Fruit fly (Drosophila melanogaster) whole organism, embryonic: Measurements from ENCODE around the gene Sec24CD.

ENCODE experiments used
- Ada2b ChIP-seq: fragments of 200-800 bp; sonication (Bioruptor generic); IDR thresholded peaks from 2 replicates; pipeline ENCODE4 v1.3.6; 2022; ENCODE audit warnings: missing biosample characterization, missing genetic modification characterization
- CG10431 ChIP-seq: fragments of 200-800 bp; sonication (Bioruptor generic); optimal IDR thresholded peaks from 3 replicates; lab custom pipeline; 2018; ENCODE audit warnings: missing biosample characterization, mild to moderate bottlenecking, missing genetic modification characterization
- CG10543 ChIP-seq: fragments of 200-800 bp; sonication (Bioruptor generic); optimal IDR thresholded peaks from 3 replicates; lab custom pipeline; 2017; ENCODE audit warnings: missing biosample characterization, mild to moderate bottlenecking, missing genetic modification characterization, moderate library complexity
- CG10565 ChIP-seq: fragments of 200-800 bp; sonication (Bioruptor generic); optimal IDR thresholded peaks from 3 replicates; lab custom pipeline; 2016; ENCODE audit warnings: missing biosample characterization, mild to moderate bottlenecking, missing genetic modification characterization
- CG12744 ChIP-seq: fragments of 200-800 bp; sonication (Bioruptor generic); optimal IDR thresholded peaks from 2 replicates; lab custom pipeline; 2016; ENCODE audit warnings: missing biosample characterization, missing genetic modification characterization
- CG14050 ChIP-seq: fragments of 200-800 bp; sonication (Bioruptor generic); IDR thresholded peaks from 3 replicates; pipeline ENCODE4 v1.3.6; 2022; ENCODE audit warnings: missing biosample characterization, missing genetic modification characterization
- CG16813 ChIP-seq: fragments of 200-800 bp; sonication (Bioruptor generic); IDR thresholded peaks from 3 replicates; pipeline ENCODE4 v1.3.6; 2022; ENCODE audit warnings: missing biosample characterization, missing genetic modification characterization; ENCODE audit not compliant: partially characterized antibody
- CG1832 ChIP-seq: fragments of 200-800 bp; sonication (Bioruptor generic); optimal IDR thresholded peaks from 2 replicates; lab custom pipeline; 2017; ENCODE audit warnings: missing biosample characterization, mild to moderate bottlenecking, missing genetic modification characterization, inconsistent platforms
- CG18764 ChIP-seq: fragments of 200-800 bp; sonication (Bioruptor generic); optimal IDR thresholded peaks from 3 replicates; lab custom pipeline; 2016; ENCODE audit warnings: missing biosample characterization, missing genetic modification characterization
- CG3847 ChIP-seq: fragments of 200-800 bp; sonication (Bioruptor generic); IDR thresholded peaks from 2 replicates; pipeline ENCODE4 v1.3.6; 2022; ENCODE audit warnings: missing biosample characterization, missing genetic modification characterization
- CG4404 ChIP-seq: fragments of 200-800 bp; sonication (Bioruptor generic); IDR thresholded peaks from 2 replicates; pipeline ENCODE4 v1.3.6; 2022; ENCODE audit warnings: missing biosample characterization, missing genetic modification characterization
- CG4707 ChIP-seq: fragments of 200-800 bp; sonication (Bioruptor generic); optimal IDR thresholded peaks from 2 replicates; lab custom pipeline; 2018; ENCODE audit warnings: missing biosample characterization, mild to moderate bottlenecking, missing genetic modification characterization, moderate library complexity
- CG5245 ChIP-seq: fragments of 200-800 bp; sonication (Bioruptor generic); optimal IDR thresholded peaks from 3 replicates; lab custom pipeline; 2016; ENCODE audit warnings: missing biosample characterization, missing genetic modification characterization
- CG6254 ChIP-seq: fragments of 200-800 bp; sonication (Bioruptor generic); optimal IDR thresholded peaks from 3 replicates; lab custom pipeline; 2017; ENCODE audit warnings: mild to moderate bottlenecking, missing biosample characterization, missing genetic modification reagents, missing genetic modification characterization
- CG6654 ChIP-seq: fragments of 200-800 bp; sonication (Bioruptor generic); optimal IDR thresholded peaks from 2 replicates; lab custom pipeline; 2017; ENCODE audit warnings: missing biosample characterization, mild to moderate bottlenecking, missing genetic modification characterization
- CG6683 ChIP-seq: fragments of 200-800 bp; sonication (Bioruptor generic); optimal IDR thresholded peaks from 2 replicates; lab custom pipeline; 2017; ENCODE audit warnings: missing biosample characterization, mild to moderate bottlenecking, missing genetic modification characterization, missing genetic modification reagents
- CG7745 ChIP-seq: fragments of 200-800 bp; sonication (Bioruptor generic); optimal IDR thresholded peaks from 2 replicates; lab custom pipeline; 2018; ENCODE audit warnings: missing biosample characterization, mild to moderate bottlenecking, missing genetic modification characterization, moderate library complexity
- CoRest ChIP-seq: fragments of 200-800 bp; sonication (Bioruptor generic); optimal IDR thresholded peaks from 3 replicates; lab custom pipeline; 2018; ENCODE audit warnings: missing biosample characterization, mild to moderate bottlenecking, missing genetic modification characterization, moderate library complexity
- D ChIP-seq, 2 experiments: fragments of 200-800 bp in 1 of 2; fragments of >200 bp in 1 of 2; sonication (Bioruptor generic) in 1 of 2; optimal IDR thresholded peaks; 2 replicates in 1 of 2; 3 replicates in 1 of 2; lab custom pipeline; 2017; ENCODE audit warnings: mild to moderate bottlenecking in 1 of 2, missing biosample characterization in 1 of 2, missing genetic modification characterization in 1 of 2, missing genetic modification reagents in 1 of 2
- Dll ChIP-seq: fragments of 200-800 bp; sonication (Bioruptor generic); IDR thresholded peaks from 4 replicates; pipeline ENCODE4 v1.3.6; 2022; ENCODE audit warnings: missing biosample characterization, missing genetic modification characterization; ENCODE audit not compliant: partially characterized antibody
- E2f1 ChIP-seq: fragments of 200-800 bp; sonication (Bioruptor generic); IDR thresholded peaks from 2 replicates; pipeline ENCODE4 v1.3.6; 2022; ENCODE audit warnings: missing biosample characterization, missing genetic modification characterization
- Eip74EF ChIP-seq, 2 experiments: fragments of 200-800 bp in 1 of 2; fragments of >200 bp in 1 of 2; sonication (Bioruptor generic) in 1 of 2; optimal IDR thresholded peaks; 2 replicates each; lab custom pipeline; 2017 to 2019; ENCODE audit warnings: missing biosample characterization in 2 of 2, missing genetic modification characterization in 2 of 2, mild to moderate bottlenecking in 1 of 2, moderate library complexity in 1 of 2
- Fer1 ChIP-seq: fragments of 200-800 bp; sonication (Bioruptor generic); optimal IDR thresholded peaks from 2 replicates; lab custom pipeline; 2017; ENCODE audit warnings: missing biosample characterization, mild to moderate bottlenecking, missing genetic modification characterization
- MTF-1 ChIP-seq: fragments of 200-800 bp; sonication (Bioruptor generic); optimal IDR thresholded peaks from 2 replicates; lab custom pipeline; 2018; ENCODE audit warnings: missing biosample characterization, mild to moderate bottlenecking, missing genetic modification characterization, borderline replicate concordance
- Max ChIP-seq: fragments of 200-800 bp; sonication (Bioruptor generic); optimal IDR thresholded peaks from 2 replicates; lab custom pipeline; 2016; ENCODE audit warnings: missing biosample characterization, mild to moderate bottlenecking, missing genetic modification characterization
- NFAT ChIP-seq: fragments of 200-800 bp; sonication (Bioruptor generic); IDR thresholded peaks from 2 replicates; pipeline ENCODE4 v1.3.6; 2022; ENCODE audit warnings: missing biosample characterization, missing genetic modification characterization
- Nf-YB ChIP-seq: fragments of 200-800 bp; sonication (Bioruptor generic); optimal IDR thresholded peaks from 3 replicates; lab custom pipeline; 2019; ENCODE audit warnings: missing biosample characterization, mild to moderate bottlenecking, missing genetic modification characterization, moderate library complexity
- Oaz ChIP-seq: fragments of 200-800 bp; sonication (Bioruptor generic); IDR thresholded peaks from 2 replicates; pipeline ENCODE4 v1.3.6; 2022; ENCODE audit warnings: missing biosample characterization, missing genetic modification characterization
- PHDP ChIP-seq: fragments of 200-800 bp; sonication (Bioruptor generic); optimal IDR thresholded peaks from 3 replicates; lab custom pipeline; 2018; ENCODE audit warnings: missing biosample characterization, mild to moderate bottlenecking, missing genetic modification characterization, moderate library complexity
- Rfx ChIP-seq: fragments of 200-800 bp; sonication (Bioruptor generic); IDR thresholded peaks from 2 replicates; pipeline ENCODE4 v1.3.6; 2022; ENCODE audit warnings: missing biosample characterization, missing genetic modification characterization
- Rx ChIP-seq: fragments of 200-800 bp; sonication (Bioruptor generic); IDR thresholded peaks from 2 replicates; pipeline ENCODE4 v1.3.6; 2022; ENCODE audit warnings: missing biosample characterization, missing genetic modification characterization
- Ssrp ChIP-seq: fragments of 200-800 bp; sonication (Bioruptor generic); optimal IDR thresholded peaks from 2 replicates; lab custom pipeline; 2018; ENCODE audit warnings: missing biosample characterization, mild to moderate bottlenecking, missing genetic modification characterization, moderate library complexity
- abd-A ChIP-seq: fragments of 200-800 bp; sonication (Bioruptor generic); optimal IDR thresholded peaks from 3 replicates; lab custom pipeline; 2019; ENCODE audit warnings: missing biosample characterization, mild to moderate bottlenecking, missing genetic modification characterization, moderate library complexity
- ash1 ChIP-seq: fragments of 200-800 bp; sonication (Bioruptor generic); optimal IDR thresholded peaks from 2 replicates; lab custom pipeline; 2018; ENCODE audit warnings: missing biosample characterization, mild to moderate bottlenecking, missing genetic modification characterization
- dimm ChIP-seq: fragments of 200-800 bp; sonication (Bioruptor generic); IDR thresholded peaks from 2 replicates; pipeline ENCODE4 v1.3.6; 2022; ENCODE audit warnings: missing biosample characterization, missing genetic modification characterization
- fu2 ChIP-seq: fragments of 200-800 bp; sonication (Bioruptor generic); optimal IDR thresholded peaks from 2 replicates; lab custom pipeline; 2016; ENCODE audit warnings: missing biosample characterization, missing genetic modification characterization
- gem ChIP-seq: fragments of 200-800 bp; sonication (Bioruptor generic); optimal IDR thresholded peaks from 2 replicates; lab custom pipeline; 2019; ENCODE audit warnings: missing biosample characterization, mild to moderate bottlenecking, missing genetic modification characterization, moderate library complexity
- grau ChIP-seq: fragments of 200-800 bp; optimal IDR thresholded peaks from 3 replicates; lab custom pipeline; 2019; ENCODE audit warnings: missing biosample characterization, mild to moderate bottlenecking, missing genetic modification characterization, moderate library complexity
- lilli ChIP-seq: fragments of 200-800 bp; sonication (Bioruptor generic); optimal IDR thresholded peaks from 3 replicates; lab custom pipeline; 2016; ENCODE audit warnings: missing biosample characterization, missing genetic modification characterization
- nerfin-1 ChIP-seq: fragments of 200-800 bp; sonication (Bioruptor generic); optimal IDR thresholded peaks from 3 replicates; lab custom pipeline; 2019; ENCODE audit warnings: missing biosample characterization, mild to moderate bottlenecking, missing genetic modification characterization, moderate library complexity
- odd ChIP-seq: fragments of 200-800 bp; sonication (Bioruptor generic); optimal IDR thresholded peaks from 2 replicates; lab custom pipeline; 2017; ENCODE audit warnings: missing biosample characterization, mild to moderate bottlenecking, missing genetic modification characterization
- ranshi ChIP-seq: fragments of 200-800 bp; sonication (Bioruptor generic); IDR thresholded peaks from 2 replicates; pipeline ENCODE4 v1.3.6; 2022; ENCODE audit warnings: missing biosample characterization, missing genetic modification characterization
- salm ChIP-seq: fragments of 200-800 bp; sonication (Bioruptor generic); optimal IDR thresholded peaks from 2 replicates; lab custom pipeline; 2018; ENCODE audit warnings: missing biosample characterization, mild to moderate bottlenecking, missing genetic modification characterization
- sd ChIP-seq: fragments of 200-800 bp; sonication (Bioruptor generic); optimal IDR thresholded peaks from 3 replicates; lab custom pipeline; 2018; ENCODE audit warnings: missing biosample characterization, mild to moderate bottlenecking, missing genetic modification characterization, moderate library complexity
- z ChIP-seq: fragments of 200-800 bp; sonication (Bioruptor generic); IDR thresholded peaks from 3 replicates; pipeline ENCODE4 v1.3.6; 2022; ENCODE audit warnings: missing biosample characterization, missing genetic modification characterization

Gene Sec24CD

DNA sequence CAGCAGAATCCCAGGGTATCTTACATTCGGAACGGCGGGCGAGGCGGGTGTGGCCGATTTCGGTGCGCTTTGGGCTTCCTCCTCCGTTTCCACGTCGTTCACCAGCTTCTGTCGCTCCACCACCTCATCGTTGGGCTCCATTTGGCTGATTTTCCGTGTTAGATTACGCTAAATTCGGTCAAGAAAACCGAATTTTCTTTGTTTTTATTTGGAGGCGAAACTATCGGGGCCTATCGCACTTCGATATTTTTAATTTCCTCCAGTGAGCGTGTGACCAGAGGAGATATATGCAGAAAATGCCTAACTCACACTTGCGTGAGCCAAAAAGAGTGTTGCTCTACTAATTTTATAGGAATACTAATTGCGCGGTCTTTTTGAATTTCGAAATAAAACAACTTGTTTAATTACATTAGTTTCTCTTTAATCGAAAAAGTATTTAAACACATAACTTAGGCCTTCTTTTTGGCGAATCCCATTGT lies 44.5 kb downstream of the Sec24CD start, which contains the start of gene CG10874 (continued):
- TF ChIP-seq Ada2b (GFP tag; lab: Robert Waterston, UW) (no peak), dimm (GFP tag; lab: Robert Waterston, UW) (no peak), CG10565 (GFP tag; lab: Kevin White, UChicago) (no peak), E2f1 (GFP tag; lab: Robert Waterston, UW) (no peak), CoRest (tag; lab: Kevin White, UChicago) (peak; percentile 37), CG18764 (peak; percentile 98), CG3847 (GFP tag; lab: Robert Waterston, UW) (no peak), z (no peak), odd (GFP tag; lab: Kevin White, UChicago) (no peak), Eip74EF (GFP tag; optimal IDR thresholded peaks at IDR 0.05; lab: Kevin White, UChicago) (no peak), lilli (GFP tag; lab: Kevin White, UChicago) (no peak), CG6654 (GFP tag; lab: Kevin White, UChicago) (no peak), grau (tag; lab: Kevin White, UChicago) (peak; percentile 10), PHDP (peak; percentile 18), Max (no peak), fu2 (GFP tag; lab: Kevin White, UChicago) (no peak), CG7745 (tag; lab: Kevin White, UChicago) (no peak), nerfin-1 (tag; lab: Kevin White, UChicago) (no peak), MTF-1 (GFP tag; lab: Kevin White, UChicago) (no peak), Oaz (GFP tag; lab: Robert Waterston, UW) (no peak), Dll (no peak), Rx (GFP tag; lab: Robert Waterston, UW) (no peak), CG6683 (GFP tag; lab: Kevin White, UChicago) (no peak), NFAT (GFP tag; lab: Robert Waterston, UW) (no peak), Rfx (GFP tag; lab: Robert Waterston, UW) (no peak), Ssrp (tag; lab: Kevin White, UChicago) (no peak), Fer1 (GFP tag; lab: Kevin White, UChicago) (peak; percentile 11), CG12744 (GFP tag; lab: Kevin White, UChicago) (no peak), salm (tag; lab: Kevin White, UChicago) (no peak), ash1 (GFP tag; lab: Kevin White, UChicago) (no peak), CG5245 (no peak), CG16813 (GFP tag; lab: Robert Waterston, UW) (no peak), Nf-YB (peak; percentile 6), CG1832 (GFP tag; lab: Kevin White, UChicago) (no peak), ranshi (GFP tag; lab: Robert Waterston, UW) (no peak)

DNA sequence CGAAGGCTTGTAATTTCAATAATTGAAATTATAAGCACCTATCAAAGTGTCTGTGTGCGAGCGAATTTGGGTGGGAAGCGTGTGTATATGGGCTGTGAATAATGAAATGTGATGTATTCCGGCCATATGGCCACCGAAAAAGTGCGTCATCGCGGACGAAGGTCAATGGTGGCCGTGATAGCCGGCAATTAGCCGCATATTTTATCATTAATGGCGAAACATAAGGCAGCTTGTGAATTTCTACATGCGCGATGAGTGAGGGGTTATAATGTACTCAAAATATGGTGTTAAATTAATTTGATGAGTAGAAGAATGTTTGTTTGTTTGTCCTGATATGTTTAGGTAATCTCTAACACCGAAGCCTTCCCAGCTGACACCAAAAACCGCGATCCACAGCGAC lies 45.2 kb downstream of the Sec24CD start:
- no peak for TF ChIP-seq D (optimal IDR thresholded peaks at IDR 0.05; lab: Kevin White, UChicago)
- no peak for TF ChIP-seq D (GFP tag; optimal IDR thresholded peaks at IDR 0.05; lab: Kevin White, UChicago)
- TF ChIP-seq gem (tag; lab: Kevin White, UChicago), result no peak
- TF ChIP-seq sd, result peak; percentile 63
- peak; percentile 52 for TF ChIP-seq abd-A (tag; lab: Kevin White, UChicago)
- TF ChIP-seq CG10431 (GFP tag; lab: Kevin White, UChicago), result no peak
- TF ChIP-seq CG6254 (GFP tag; lab: Kevin White, UChicago), result no peak
- peak; percentile 5 for TF ChIP-seq CG10543
- TF ChIP-seq CG4404 (GFP tag; lab: Robert Waterston, UW), result no peak
- TF ChIP-seq CG14050 (GFP tag; lab: Robert Waterston, UW), result no peak
- TF ChIP-seq CG4707, result no peak
